Worm (Caenorhabditis elegans) whole organism, L4/young adult: ENCODE results near the gene mpz-6.

ENCODE experiments used
- W03F9.2 ChIP-seq: fragments of 150-350 bp; optimal IDR thresholded peaks from 2 replicates; lab custom pipeline; 2014; ENCODE audit warnings: missing biosample characterization, missing genetic modification characterization
- dao-5 ChIP-seq: sonication (generic microtip); optimal IDR thresholded peaks from 2 replicates; lab custom pipeline; 2016; ENCODE audit warnings: missing genotype, missing genetic modification characterization, moderate library complexity, missing compliant biosample characterization
- him-1 ChIP-seq: sonication (generic microtip); optimal IDR thresholded peaks from 2 replicates; lab custom pipeline; 2016; ENCODE audit warnings: missing genotype, missing genetic modification reagents, missing genetic modification characterization, missing compliant biosample characterization

ce11 chrII:9392724-9393123 lies 14.2 kb downstream of the mpz-6 start, which contains the start of gene lido-17:
- TF ChIP-seq W03F9.2 (tag; lab: Kevin White, UChicago) (no peak), him-1 (tag; lab: Kevin White, UChicago) (no peak), dao-5 (tag; lab: Kevin White, UChicago) (no peak)
